Worm (Caenorhabditis elegans) whole organism, L1 larva: ENCODE measurements around the gene ntl-4.

Experiments used
- ceh-82 ChIP-seq, 3 experiments: fragments of 150-350 bp in 1 of 3; sonication (generic microtip) in 2 of 3; optimal IDR thresholded peaks; 2 replicates each; lab custom pipeline; 2014 to 2017; ENCODE audit warnings: missing biosample characterization in 3 of 3, missing genetic modification characterization in 3 of 3
- dpl-1 ChIP-seq, 3 experiments: fragments of 150-350 bp in 2 of 3; sonication (generic microtip) in 1 of 3; optimal IDR thresholded peaks; 2 replicates each; lab custom pipeline; 2014 to 2017; ENCODE audit warnings: missing biosample characterization in 3 of 3, missing genetic modification characterization in 3 of 3, missing genetic modification reagents in 3 of 3
- nhr-11 ChIP-seq: fragments of 150-350 bp; optimal IDR thresholded peaks from 2 replicates; lab custom pipeline; 2014; ENCODE audit warnings: missing biosample characterization, missing genetic modification characterization

ce11 chrIV:7954006-7954405, 43.6 kb downstream of the ntl-4 start:
- TF ChIP-seq dpl-1 (GFP tag; optimal IDR thresholded peaks at IDR 0.05; lab: Kevin White, UChicago) (no peak), ceh-82 (tag; optimal IDR thresholded peaks at IDR 0.05; lab: Kevin White, UChicago) (no peak), nhr-11 (tag; lab: Kevin White, UChicago) (no peak)
